Worm (Caenorhabditis elegans): ENCODE results near the gene phy-3.

The phy-3 gene

ce11 chrV:16852002-16852401, 19.0 kb downstream of the phy-3 start, which contains the start of gene clec-37 (continued):
- TF ChIP-seq nhr-11 (tag; optimal IDR thresholded peaks at IDR 0.05) = no peak

ce11 chrV:16853956-16854683, 21.2 kb downstream of the phy-3 start, which contains the start of the genes clec-35 and clec-27:
clec-35 (minus strand) TSS chrV:16854056.
clec-27 (plus strand) TSS chrV:16854633.
- no peak for TF ChIP-seq nhr-76 (tag; optimal IDR thresholded peaks at IDR 0.05)
- no peak for TF ChIP-seq hlh-11 (tag; optimal IDR thresholded peaks at IDR 0.05)
- TF ChIP-seq nhr-102 (tag; optimal IDR thresholded peaks at IDR 0.05) = no peak
- no peak for TF ChIP-seq daf-8 (GFP tag; IDR thresholded peaks at IDR 0.05)
- no peak for TF ChIP-seq ztf-7 (tag; optimal IDR thresholded peaks at IDR 0.05)
- TF ChIP-seq fkh-10 (GFP tag; optimal IDR thresholded peaks at IDR 0.05) = no peak
- TF ChIP-seq vab-7 (GFP tag; IDR thresholded peaks at IDR 0.05) = no peak
- no peak for TF ChIP-seq Y75B8A.6 (GFP tag; IDR thresholded peaks at IDR 0.05)
- no peak for TF ChIP-seq lsy-2 (tag; optimal IDR thresholded peaks at IDR 0.05)
- TF ChIP-seq ceh-62 (tag; optimal IDR thresholded peaks at IDR 0.05) = no peak
- no peak for TF ChIP-seq nhr-28 (tag; optimal IDR thresholded peaks at IDR 0.05)
- TF ChIP-seq dmd-9 (GFP tag; IDR thresholded peaks at IDR 0.05) = no peak
- TF ChIP-seq snpc-4 (tag; optimal IDR thresholded peaks at IDR 0.05) = no peak
- TF ChIP-seq dmd-6 (GFP tag; IDR thresholded peaks at IDR 0.05) = no peak
- no peak for TF ChIP-seq pqm-1 (tag; optimal IDR thresholded peaks at IDR 0.05)

DNA sequence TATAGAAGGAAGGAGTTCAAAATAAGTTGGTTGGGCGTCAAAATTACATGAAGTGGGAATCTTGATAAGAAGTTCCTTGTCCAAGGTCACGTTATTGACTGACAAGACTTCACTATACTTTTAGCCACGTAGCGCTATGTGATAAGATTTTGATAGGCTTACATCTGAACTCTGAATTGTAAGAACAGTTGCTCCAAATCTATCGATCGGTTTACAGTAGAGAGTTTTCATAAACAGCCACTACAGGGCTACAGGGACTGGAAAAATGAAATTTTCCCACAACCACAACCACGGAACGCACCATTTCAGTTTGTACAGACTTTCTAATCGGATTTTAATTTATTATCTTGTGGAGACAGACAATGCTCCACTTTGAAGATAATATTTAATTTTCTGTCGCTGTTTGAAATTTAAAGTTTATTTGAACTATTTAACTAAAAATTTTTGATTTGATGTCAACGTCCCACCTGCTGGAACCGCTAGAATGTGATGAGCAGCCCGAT, 25.1 kb downstream of the phy-3 start, which contains the start of the genes clec-31 and clec-22:
Gene clec-31, minus strand, starts transcription at position 101 of the 503 bp plus-strand sequence.
Gene clec-22, plus strand, starts transcription at position 453 of the 503 bp plus-strand sequence.
- TF ChIP-seq zag-1 (tag; optimal IDR thresholded peaks at IDR 0.05) = no peak

- TF ChIP-seq nhr-11 (tag; optimal IDR thresholded peaks at IDR 0.05) (no peak), egl-27 (tag; optimal IDR thresholded peaks at IDR 0.05) (no peak), F10B5.3 (tag; optimal IDR thresholded peaks at IDR 0.05) (no peak), mxl-2 (GFP tag; conservative IDR thresholded peaks at IDR 0.05) (no peak)
These were observed 28.8 kb downstream of the phy-3 start, which contains the start of the genes clec-32 and clec-24 for ce11 chrV:16861719-16862118. clec-32 (minus strand) TSS chrV:16861819. clec-24 (plus strand) TSS chrV:16862012.

DNA sequence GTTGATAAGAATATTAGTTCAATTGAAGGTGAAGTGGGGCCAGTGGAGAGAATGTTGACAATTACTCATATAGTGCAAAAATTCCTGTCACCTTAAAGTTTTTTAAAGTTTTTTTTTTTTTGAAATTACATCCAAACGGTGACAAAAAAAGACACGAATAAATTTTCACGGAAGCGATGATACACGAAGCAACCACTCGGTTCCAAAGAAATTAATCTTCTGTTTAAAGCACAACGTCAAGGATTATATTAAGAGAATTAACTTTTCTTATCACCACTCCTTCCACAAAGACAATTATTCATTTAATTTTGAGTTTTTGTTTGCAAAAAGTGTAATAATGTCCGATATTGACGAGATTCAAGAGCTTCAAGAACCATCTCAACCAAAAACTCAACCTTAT, 32.4 kb downstream of the phy-3 start, which contains the start of gene clec-28:
Gene clec-28, plus strand, starts transcription at position 301 of the 400 bp plus-strand sequence.
- TF ChIP-seq hif-1 (tag; optimal IDR thresholded peaks at IDR 0.05) (no peak), zfp-2 (tag; optimal IDR thresholded peaks at IDR 0.05) (no peak), pqm-1 (tag; optimal IDR thresholded peaks at IDR 0.05) (no peak)

- no peak for TF ChIP-seq zip-11 (GFP tag; IDR thresholded peaks at IDR 0.05)
- no peak for TF ChIP-seq ama-1 (optimal IDR thresholded peaks at IDR 0.05)
- TF ChIP-seq zip-2 (tag; optimal IDR thresholded peaks at IDR 0.05) = no peak
- TF ChIP-seq cey-2 (tag; optimal IDR thresholded peaks at IDR 0.05; ENCODE audit: borderline replicate concordance, insufficient read depth) = no peak
These were observed 36.8 kb downstream of the phy-3 start, which contains the start of gene clec-33 for ce11 chrV:16869740-16870139. clec-33 (minus strand) TSS chrV:16869840.

DNA sequence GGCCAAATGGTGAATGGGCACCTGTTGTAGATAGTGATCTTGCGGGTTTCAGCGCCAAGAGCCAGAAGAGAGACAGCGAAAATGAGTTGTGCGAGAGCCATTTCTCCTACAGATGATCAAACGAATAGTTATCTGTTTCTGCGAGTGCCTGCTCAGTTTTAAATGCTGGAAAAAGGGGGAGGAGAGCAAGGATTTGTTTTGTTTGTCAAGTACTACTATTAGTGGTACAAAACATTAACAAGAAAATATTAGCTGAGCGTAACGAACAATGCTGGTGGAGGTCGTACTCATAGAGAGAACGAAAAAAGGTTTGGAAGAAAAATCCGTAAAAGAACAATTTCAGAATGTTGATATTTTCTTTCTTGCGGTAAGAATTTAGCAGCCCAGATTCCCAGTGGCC, 38.4 kb downstream of the phy-3 start, which contains the start of gene thn-4:
Gene thn-4, minus strand, starts transcription at position 101 of the 400 bp plus-strand sequence.
- TF ChIP-seq pqm-1 (tag; optimal IDR thresholded peaks at IDR 0.05) (no peak), daf-16 (GFP tag; optimal IDR thresholded peaks at IDR 0.05) (no peak), daf-16 (tag; optimal IDR thresholded peaks at IDR 0.05) (no peak), fkh-10 (GFP tag; optimal IDR thresholded peaks at IDR 0.05) (no peak), unc-39 (tag; optimal IDR thresholded peaks at IDR 0.05) (no peak), spr-1 (tag; optimal IDR thresholded peaks at IDR 0.05) (no peak), skn-1 (tag; optimal IDR thresholded peaks at IDR 0.05) (no peak), F10B5.3 (tag; optimal IDR thresholded peaks at IDR 0.05) (no peak), tag-97 (GFP tag; IDR thresholded peaks at IDR 0.05) (no peak), ces-1 (GFP tag; optimal IDR thresholded peaks at IDR 0.05) (no peak), tra-1 (GFP tag; IDR thresholded peaks at IDR 0.05) (no peak), lsy-2 (tag; optimal IDR thresholded peaks at IDR 0.05) (no peak), lin-1 (GFP tag; IDR thresholded peaks at IDR 0.05) (no peak)

Measured in whole organism, L4 larva.